Worm (Caenorhabditis elegans): ENCODE results near the gene chil-25.

ce11 chrII:9427644-9428043 lies 46.6 kb downstream of the chil-25 start, which contains the start of gene M176.5:
- TF ChIP-seq eor-1 (tag; optimal IDR thresholded peaks at IDR 0.05) (no peak), nhr-11 (tag; optimal IDR thresholded peaks at IDR 0.05) (no peak), fos-1 (tag; optimal IDR thresholded peaks at IDR 0.05) (no peak), nhr-76 (tag; optimal IDR thresholded peaks at IDR 0.05) (no peak), lin-39 (tag; optimal IDR thresholded peaks at IDR 0.05) (no peak), fkh-10 (GFP tag; optimal IDR thresholded peaks at IDR 0.05) (no peak)

Data from whole organism, L3 larva.